Worm (Caenorhabditis elegans) whole organism, young adult: ENCODE measurements around the gene tag-153.

Experiments
- T07F8.4 ChIP-seq: sonication (generic microtip); optimal IDR thresholded peaks from 2 replicates; lab custom pipeline; 2016; ENCODE audit warnings: mild to moderate bottlenecking, missing genetic modification characterization, moderate library complexity, missing compliant biosample characterization
- T26A5.8 ChIP-seq: sonication (generic microtip); optimal IDR thresholded peaks from 2 replicates; lab custom pipeline; 2016; ENCODE audit warnings: missing genetic modification characterization, missing compliant biosample characterization
- him-1 ChIP-seq: sonication (generic microtip); optimal IDR thresholded peaks from 2 replicates; lab custom pipeline; 2016; ENCODE audit warnings: missing genotype, missing genetic modification reagents, missing genetic modification characterization, missing compliant biosample characterization
- mcd-1 ChIP-seq: fragments of 200-800 bp; sonication (Bioruptor generic); IDR thresholded peaks from 2 replicates; pipeline ENCODE4 v1.3.6; 2022; ENCODE audit warnings: missing genetic modification reagents, missing genetic modification characterization, missing compliant biosample characterization
- zim-3 ChIP-seq: sonication (generic microtip); optimal IDR thresholded peaks from 2 replicates; lab custom pipeline; 2017; ENCODE audit warnings: mild to moderate bottlenecking, missing genetic modification characterization, moderate library complexity, missing compliant biosample characterization
- ztf-25 ChIP-seq: fragments of 200-800 bp; sonication (Bioruptor generic); IDR thresholded peaks from 2 replicates; pipeline ENCODE4 v1.3.6; 2022; ENCODE audit warnings: missing genetic modification reagents, missing genetic modification characterization, missing compliant biosample characterization

- TF ChIP-seq mcd-1 (GFP tag; lab: Robert Waterston, UW) (no peak), him-1 (tag; lab: Kevin White, UChicago) (no peak), ztf-25 (GFP tag; lab: Robert Waterston, UW) (no peak), T26A5.8 (tag; lab: Kevin White, UChicago) (no peak), T07F8.4 (no peak), zim-3 (no peak)
These were observed 52.5 kb downstream of the tag-153 start, which contains the start of gene E02C12.9 for ce11 chrV:9375378-9375777.
